Worm (Caenorhabditis elegans) whole organism, mixed stage, embryonic: ENCODE measurements around the gene F18E9.4.
"Not testable (repeated sequence)": the region's sequence is repeated elsewhere in the genome, so short reads cannot be mapped to it uniquely, and the experiment has no call there.

ENCODE experiments used
- pha-4 ChIP-seq: fragments of 150-350 bp; optimal IDR thresholded peaks from 2 replicates; lab custom pipeline; 2018; ENCODE audit warnings: missing biosample characterization, missing genetic modification reagents, missing genetic modification characterization
- tbx-8 ChIP-seq: fragments of 200-800 bp; sonication (Bioruptor generic); optimal IDR thresholded peaks from 2 replicates; lab custom pipeline; 2018; ENCODE audit warnings: mild to moderate bottlenecking, missing genetic modification characterization, moderate library complexity, missing compliant biosample characterization

DNA sequence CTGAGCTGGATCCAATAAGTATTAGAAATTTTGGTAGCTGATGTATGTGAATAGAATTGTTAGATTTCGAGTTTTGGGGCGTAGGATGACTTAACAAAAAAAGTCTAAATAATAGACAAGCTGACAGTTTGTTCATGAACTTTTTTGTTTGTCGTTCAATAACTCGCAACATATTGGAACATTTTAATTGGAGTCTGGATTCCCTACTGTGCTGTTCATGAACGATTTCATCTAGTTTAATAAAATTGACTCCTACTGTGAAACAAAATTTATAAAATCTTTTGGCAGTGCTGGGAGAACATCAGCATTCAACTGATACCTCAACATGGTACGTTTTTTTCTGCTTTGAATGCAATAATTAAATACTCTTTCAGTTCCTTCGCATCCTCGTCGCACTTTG, 38.8 kb upstream of the F18E9.4 start, which contains the start of gene nspc-7:
- TF ChIP-seq pha-4 (tag; lab: Kevin White, UChicago); tbx-8 (GFP tag; lab: Kevin White, UChicago): not testable (repeated sequence)
